Fruit fly (Drosophila melanogaster) whole organism, embryonic: ENCODE data around the gene Gale.

Experiments used
- CG11695 ChIP-seq: fragments of 200-800 bp; sonication (Bioruptor generic); IDR thresholded peaks from 3 replicates; pipeline ENCODE4 v1.3.6; 2022; ENCODE audit warnings: missing biosample characterization, missing genetic modification characterization
- CG12219 ChIP-seq: fragments of 200-800 bp; sonication (Bioruptor generic); optimal IDR thresholded peaks from 3 replicates; lab custom pipeline; 2018; ENCODE audit warnings: missing biosample characterization, mild to moderate bottlenecking, missing genetic modification characterization
- CG12236 ChIP-seq: fragments of 200-800 bp; sonication (Bioruptor generic); optimal IDR thresholded peaks from 2 replicates; lab custom pipeline; 2016; ENCODE audit warnings: missing biosample characterization, missing genetic modification characterization
- CG12659 ChIP-seq: fragments of 200-800 bp; sonication (Bioruptor generic); optimal IDR thresholded peaks from 3 replicates; lab custom pipeline; 2017; ENCODE audit warnings: mild to moderate bottlenecking, missing biosample characterization, missing genetic modification reagents, missing genetic modification characterization
- CG13775 ChIP-seq: fragments of 200-800 bp; sonication (Bioruptor generic); optimal IDR thresholded peaks from 3 replicates; lab custom pipeline; 2017; ENCODE audit warnings: missing biosample characterization, mild to moderate bottlenecking, missing genetic modification characterization
- CG14667 ChIP-seq: fragments of 200-800 bp; sonication (Bioruptor generic); IDR thresholded peaks from 2 replicates; pipeline ENCODE4 v1.3.6; 2022; ENCODE audit warnings: missing biosample characterization, missing genetic modification characterization
- CG15514 ChIP-seq: fragments of 200-800 bp; sonication (Bioruptor generic); optimal IDR thresholded peaks from 3 replicates; lab custom pipeline; 2017; ENCODE audit warnings: missing biosample characterization, missing genetic modification characterization, mild to moderate bottlenecking, moderate library complexity, missing genetic modification reagents
- CG1832 ChIP-seq: fragments of 200-800 bp; sonication (Bioruptor generic); optimal IDR thresholded peaks from 2 replicates; lab custom pipeline; 2017; ENCODE audit warnings: missing biosample characterization, mild to moderate bottlenecking, missing genetic modification characterization, inconsistent platforms
- CG3281 ChIP-seq: fragments of 200-800 bp; sonication (Bioruptor generic); optimal IDR thresholded peaks from 3 replicates; lab custom pipeline; 2017; ENCODE audit warnings: missing biosample characterization, mild to moderate bottlenecking, missing genetic modification characterization
- CG4282 ChIP-seq: fragments of 200-800 bp; sonication (Bioruptor generic); optimal IDR thresholded peaks from 2 replicates; lab custom pipeline; 2016; ENCODE audit warnings: missing biosample characterization, missing genetic modification characterization
- MBD-R2 ChIP-seq: fragments of 200-800 bp; sonication (Bioruptor generic); IDR thresholded peaks from 2 replicates; pipeline ENCODE4 v1.3.6; 2022; ENCODE audit warnings: missing biosample characterization, missing genetic modification characterization
- Ptx1 ChIP-seq: fragments of 200-800 bp; sonication (Bioruptor generic); IDR thresholded peaks from 2 replicates; pipeline ENCODE4 v1.3.6; 2022; ENCODE audit warnings: missing biosample characterization, missing genetic modification characterization
- Sox100B ChIP-seq: fragments of 200-800 bp; sonication (Bioruptor generic); optimal IDR thresholded peaks from 3 replicates; lab custom pipeline; 2018; ENCODE audit warnings: missing biosample characterization, mild to moderate bottlenecking, missing genetic modification characterization
- Xbp1 ChIP-seq: fragments of 200-800 bp; sonication (Bioruptor generic); optimal IDR thresholded peaks from 3 replicates; lab custom pipeline; 2016; ENCODE audit warnings: missing biosample characterization, mild to moderate bottlenecking, missing genetic modification characterization
- aop ChIP-seq: fragments of 200-800 bp; sonication (Bioruptor generic); IDR thresholded peaks from 2 replicates; pipeline ENCODE4 v1.3.6; 2022; ENCODE audit warnings: missing biosample characterization, missing genetic modification characterization
- ara ChIP-seq: fragments of 200-800 bp; sonication (Bioruptor generic); IDR thresholded peaks from 2 replicates; pipeline ENCODE4 v1.3.6; 2022; ENCODE audit warnings: missing biosample characterization, missing genetic modification characterization
- ase ChIP-seq: fragments of 200-800 bp; sonication (Bioruptor generic); IDR thresholded peaks from 3 replicates; pipeline ENCODE4 v1.3.6; 2022; ENCODE audit warnings: missing biosample characterization, missing genetic modification characterization
- en ChIP-seq: fragments of 200-800 bp; sonication (Bioruptor generic); optimal IDR thresholded peaks from 2 replicates; lab custom pipeline; 2016; ENCODE audit warnings: missing biosample characterization, missing genetic modification characterization
- eyg ChIP-seq: fragments of 200-800 bp; sonication (Bioruptor generic); optimal IDR thresholded peaks from 3 replicates; lab custom pipeline; 2016; ENCODE audit warnings: missing biosample characterization, missing genetic modification characterization
- fd102C ChIP-seq: fragments of 200-800 bp; sonication (Bioruptor generic); optimal IDR thresholded peaks from 2 replicates; lab custom pipeline; 2018; ENCODE audit warnings: missing biosample characterization, mild to moderate bottlenecking, missing genetic modification characterization, moderate library complexity
- fd96Cb ChIP-seq: fragments of 200-800 bp; sonication (Bioruptor generic); optimal IDR thresholded peaks from 2 replicates; lab custom pipeline; 2018; ENCODE audit warnings: missing biosample characterization, mild to moderate bottlenecking, missing genetic modification characterization, moderate library complexity
- onecut ChIP-seq: fragments of 200-800 bp; sonication (Bioruptor generic); IDR thresholded peaks from 2 replicates; pipeline ENCODE4 v1.3.6; 2022; ENCODE audit warnings: missing biosample characterization, missing genetic modification characterization
- pros ChIP-seq: fragments of 200-800 bp; sonication (Bioruptor generic); optimal IDR thresholded peaks from 3 replicates; lab custom pipeline; 2019; ENCODE audit warnings: missing biosample characterization, mild to moderate bottlenecking, missing genetic modification characterization, moderate library complexity
- ranshi ChIP-seq: fragments of 200-800 bp; sonication (Bioruptor generic); IDR thresholded peaks from 2 replicates; pipeline ENCODE4 v1.3.6; 2022; ENCODE audit warnings: missing biosample characterization, missing genetic modification characterization
- slbo ChIP-seq: fragments of 200-800 bp; sonication (Bioruptor generic); IDR thresholded peaks from 2 replicates; pipeline ENCODE4 v1.3.6; 2022; ENCODE audit warnings: missing biosample characterization, missing genetic modification characterization
- usp ChIP-seq: fragments of >200 bp; optimal IDR thresholded peaks from 2 replicates; lab custom pipeline; 2017; ENCODE audit warnings: missing biosample characterization, missing genetic modification characterization
- vnd ChIP-seq: fragments of 200-800 bp; sonication (Bioruptor generic); IDR thresholded peaks from 3 replicates; pipeline ENCODE4 v1.3.6; 2022; ENCODE audit warnings: missing biosample characterization, missing genetic modification characterization; ENCODE audit not compliant: partially characterized antibody
- z ChIP-seq: fragments of 200-800 bp; sonication (Bioruptor generic); IDR thresholded peaks from 3 replicates; pipeline ENCODE4 v1.3.6; 2022; ENCODE audit warnings: missing biosample characterization, missing genetic modification characterization

Gene Gale

DNA sequence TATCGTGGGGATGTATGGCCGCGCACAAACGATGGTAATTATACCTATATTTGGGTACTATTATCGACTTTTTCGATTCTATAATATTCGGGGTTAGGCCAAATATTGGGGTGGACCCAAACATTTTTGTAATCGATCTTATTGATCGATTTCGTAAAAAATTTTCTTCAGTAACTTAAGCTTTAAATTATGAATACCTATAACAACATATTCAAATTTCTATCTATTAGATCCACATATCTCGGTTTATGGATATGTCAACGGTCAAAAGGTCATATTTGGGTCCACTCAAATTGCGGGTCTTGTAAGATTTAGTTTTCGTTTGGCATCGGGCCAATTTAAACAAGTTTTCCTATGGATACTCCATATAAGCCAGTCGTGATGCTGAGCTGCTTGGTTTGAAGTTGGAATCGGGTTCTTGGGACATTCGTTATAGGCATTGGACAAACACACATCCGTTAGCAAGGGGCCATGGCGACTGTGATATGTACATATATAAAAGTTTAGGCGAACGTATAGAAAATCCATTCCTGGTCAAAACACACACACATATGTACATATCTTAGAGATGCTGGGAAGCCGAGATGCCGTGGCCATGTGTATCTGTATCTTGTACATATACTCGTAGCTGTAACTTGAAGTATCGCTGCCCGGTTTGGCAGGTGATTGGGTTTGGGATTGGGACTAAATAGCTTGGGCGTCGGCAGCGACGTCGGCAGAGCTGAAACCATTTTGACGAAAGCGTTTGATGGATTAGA lies 52.0 kb downstream of the Gale start (continued):
- TF ChIP-seq aop (GFP tag; lab: Robert Waterston, UW) (no peak), CG4282 (GFP tag; lab: Kevin White, UChicago) (peak; percentile 1), Sox100B (GFP tag; lab: Kevin White, UChicago) (peak; percentile 63), CG12219 (GFP tag; lab: Kevin White, UChicago) (peak; percentile 83), usp (GFP tag; lab: Kevin White, UChicago) (no peak), CG11695 (GFP tag; lab: Robert Waterston, UW) (peak; percentile 79), CG15514 (peak; percentile 50), CG13775 (GFP tag; lab: Kevin White, UChicago) (peak; percentile 8), slbo (peak; percentile 47), CG3281 (GFP tag; lab: Kevin White, UChicago) (peak; percentile 76), CG14667 (GFP tag; lab: Robert Waterston, UW) (peak; percentile 24; the same call in 1 of the 2 replicates), ase (peak; percentile 17; the same call in 1 of the 3 replicates), ara (peak; percentile 50; the same call in 1 of the 2 replicates), CG1832 (GFP tag; lab: Kevin White, UChicago) (no peak), Ptx1 (peak; percentile 54), CG12236 (GFP tag; lab: Kevin White, UChicago) (no peak), MBD-R2 (peak; percentile 9; the same call in 1 of the 2 replicates), onecut (GFP tag; lab: Robert Waterston, UW) (peak; percentile 50), ranshi (peak; percentile 76), pros (no peak), en (peak; percentile 49), CG12659 (GFP tag; lab: Kevin White, UChicago) (peak; percentile 68), fd102C (GFP tag; lab: Kevin White, UChicago) (no peak), eyg (GFP tag; lab: Kevin White, UChicago) (peak; percentile 9), fd96Cb (tag; lab: Kevin White, UChicago) (peak; percentile 54), Xbp1 (GFP tag; lab: Kevin White, UChicago) (peak; percentile 60), z (GFP tag; lab: Robert Waterston, UW) (no peak), vnd (GFP tag; lab: Robert Waterston, UW) (no peak)
